Worm (Caenorhabditis elegans) whole organism, early embryonic: ENCODE results near the gene snr-3.

Experiments
- B0310.2 ChIP-seq: sonication (generic microtip); optimal IDR thresholded peaks from 2 replicates; lab custom pipeline; 2016; ENCODE audit warnings: mild to moderate bottlenecking, missing genetic modification characterization, missing compliant biosample characterization
- F13C5.2 ChIP-seq: sonication (generic microtip); optimal IDR thresholded peaks from 2 replicates; lab custom pipeline; 2017; ENCODE audit warnings: mild to moderate bottlenecking, missing genetic modification characterization, inconsistent platforms, missing compliant biosample characterization
- aly-1 ChIP-seq: sonication (generic microtip); optimal IDR thresholded peaks from 2 replicates; lab custom pipeline; 2016; ENCODE audit warnings: missing genetic modification characterization, missing compliant biosample characterization
- ama-1 ChIP-seq: fragments of 150-350 bp; optimal IDR thresholded peaks from 2 replicates; lab custom pipeline; 2014
- ceh-13 ChIP-seq: fragments of 200-800 bp; sonication (Bioruptor generic); optimal IDR thresholded peaks from 2 replicates; lab custom pipeline; 2018; ENCODE audit warnings: mild to moderate bottlenecking, missing genetic modification characterization, missing compliant biosample characterization
- ceh-36 ChIP-seq: sonication (generic microtip); optimal IDR thresholded peaks from 2 replicates; lab custom pipeline; 2016; ENCODE audit warnings: missing genetic modification characterization, inconsistent platforms, missing compliant biosample characterization
- ets-7 ChIP-seq: sonication (generic microtip); optimal IDR thresholded peaks from 2 replicates; lab custom pipeline; 2016; ENCODE audit warnings: missing genotype, missing genetic modification characterization, missing compliant biosample characterization
- flt-1 ChIP-seq: fragments of 200-800 bp; sonication (Bioruptor generic); IDR thresholded peaks from 2 replicates; pipeline ENCODE4 v1.3.6; 2022; ENCODE audit warnings: missing genetic modification characterization, missing compliant biosample characterization
- hmbx-1 ChIP-seq: sonication (generic microtip); optimal IDR thresholded peaks from 2 replicates; lab custom pipeline; 2016; ENCODE audit warnings: mild to moderate bottlenecking, missing genetic modification characterization, missing compliant biosample characterization
- hmg-4 ChIP-seq: fragments of 200-800 bp; sonication (Bioruptor generic); optimal IDR thresholded peaks from 2 replicates; lab custom pipeline; 2018; ENCODE audit warnings: mild to moderate bottlenecking, missing genetic modification characterization, missing compliant biosample characterization
- hnd-1 ChIP-seq: sonication (generic microtip); optimal IDR thresholded peaks from 2 replicates; lab custom pipeline; 2016; ENCODE audit warnings: missing genetic modification characterization, missing compliant biosample characterization
- pes-1 ChIP-seq: fragments of 200-800 bp; sonication (Bioruptor generic); IDR thresholded peaks from 2 replicates; pipeline ENCODE4 v1.3.6; 2022; ENCODE audit warnings: missing genetic modification reagents, missing genetic modification characterization, missing compliant biosample characterization
- scrt-1 ChIP-seq: fragments of 200-800 bp; sonication (Bioruptor generic); IDR thresholded peaks from 2 replicates; pipeline ENCODE4 v1.3.6; 2022; ENCODE audit warnings: missing genetic modification characterization, missing compliant biosample characterization
- sea-1 ChIP-seq: fragments of 200-800 bp; sonication (Bioruptor generic); conservative IDR thresholded peaks from 2 replicates; pipeline ENCODE4 v1.3.6; 2022; ENCODE audit warnings: missing genetic modification characterization, missing compliant biosample characterization
- tbx-11 ChIP-seq: fragments of 200-800 bp; sonication (Bioruptor generic); IDR thresholded peaks from 2 replicates; pipeline ENCODE4 v1.3.6; 2022; ENCODE audit warnings: missing genetic modification characterization, missing compliant biosample characterization
- tbx-37 ChIP-seq: fragments of 200-800 bp; sonication (Bioruptor generic); conservative IDR thresholded peaks from 2 replicates; pipeline ENCODE4 v1.3.6; 2022; ENCODE audit warnings: missing genetic modification reagents, missing genetic modification characterization, missing compliant biosample characterization
- tra-4 ChIP-seq: sonication (generic microtip); optimal IDR thresholded peaks from 2 replicates; lab custom pipeline; 2017; ENCODE audit warnings: missing genetic modification characterization, missing compliant biosample characterization

Gene snr-3

DNA sequence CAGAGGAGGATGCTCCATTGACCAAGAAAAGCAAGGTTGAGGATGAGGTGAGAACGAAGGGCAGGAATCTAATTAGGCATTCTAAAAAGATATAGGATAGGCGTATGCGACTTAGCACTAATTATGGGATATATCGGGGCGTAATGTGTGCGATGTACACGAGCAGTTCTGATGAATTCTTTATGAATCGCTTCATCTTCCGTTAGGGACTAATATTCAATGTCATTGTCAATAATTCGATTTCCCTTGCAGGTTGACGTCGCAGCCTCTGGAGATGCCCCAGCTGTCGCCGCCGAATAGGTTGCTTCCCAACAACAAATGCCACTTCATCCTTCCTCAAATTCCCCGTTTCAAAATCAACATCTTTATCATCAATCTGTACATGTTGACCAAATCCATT is 3.6 kb upstream of the snr-3 start:
- TF ChIP-seq tbx-37 (no peak), ets-7 (tag; lab: Kevin White, UChicago) (no peak), hnd-1 (tag; lab: Kevin White, UChicago) (no peak), hmg-4 (no peak), tbx-11 (GFP tag; lab: Robert Waterston, UW) (no peak)

DNA sequence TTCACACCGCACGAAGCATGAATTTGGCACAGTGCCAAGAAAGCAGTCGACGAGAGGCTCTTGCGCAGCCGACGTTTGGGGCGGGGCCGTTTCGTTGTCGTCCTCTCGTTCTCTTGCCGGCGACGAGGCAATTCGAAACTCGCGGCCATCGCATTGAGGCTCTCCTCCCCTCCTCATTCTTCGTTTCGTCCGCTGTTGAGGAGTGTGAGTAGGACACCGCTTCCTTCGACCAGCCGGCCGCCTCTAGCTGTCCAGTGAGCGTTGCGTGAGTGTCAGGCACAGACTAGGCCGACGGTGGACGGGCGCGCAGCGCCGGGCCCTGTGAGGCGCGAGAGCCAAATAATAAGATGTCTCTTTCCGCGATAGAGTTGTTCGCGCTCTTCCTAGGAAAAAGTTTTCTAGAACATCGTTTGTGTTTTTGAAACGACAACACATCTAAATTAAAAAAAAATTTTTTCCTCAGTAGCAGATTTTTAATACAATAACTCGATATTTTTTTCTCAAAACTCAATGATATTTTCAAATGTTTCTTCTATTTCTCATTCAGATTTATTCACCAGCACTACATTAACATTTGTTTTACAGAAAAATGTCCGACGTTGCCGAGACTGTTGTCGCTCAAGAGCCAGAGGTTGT is 2.4 kb upstream of the snr-3 start, which contains the start of the genes T28D9.11 and T28D9.1:
Gene T28D9.11, minus strand, starts transcription at position 177 of the 636 bp plus-strand sequence.
Gene T28D9.1, plus strand, starts transcription at position 586 of the 636 bp plus-strand sequence.
- TF ChIP-seq ets-7 (tag; lab: Kevin White, UChicago) (no peak), tbx-11 (GFP tag; lab: Robert Waterston, UW) (no peak), F13C5.2 (tag; lab: Kevin White, UChicago) (no peak), tbx-37 (peak; percentile 39; the same call in 1 of the 2 replicates), ama-1 (lab: Kevin White, UChicago) (no peak), B0310.2 (tag; lab: Kevin White, UChicago) (peak; percentile 72), scrt-1 (GFP tag; lab: Robert Waterston, UW) (0 out of 2 replicates have a peak, but pooled peaks have one; percentile 59), hmg-4 (peak; percentile 80), ceh-13 (GFP tag; lab: Kevin White, UChicago) (no peak), ceh-36 (tag; lab: Kevin White, UChicago) (no peak), flt-1 (GFP tag; lab: Robert Waterston, UW) (peak; percentile 33; the same call in 1 of the 2 replicates), aly-1 (tag; lab: Kevin White, UChicago) (peak; percentile 24), tra-4 (tag; lab: Kevin White, UChicago) (no peak), sea-1 (GFP tag; lab: Robert Waterston, UW) (no peak), hmbx-1 (tag; lab: Kevin White, UChicago) (no peak), pes-1 (GFP tag; lab: Robert Waterston, UW) (peak; percentile 60; the same call in 1 of the 2 replicates), hnd-1 (tag; lab: Kevin White, UChicago) (no peak)

DNA sequence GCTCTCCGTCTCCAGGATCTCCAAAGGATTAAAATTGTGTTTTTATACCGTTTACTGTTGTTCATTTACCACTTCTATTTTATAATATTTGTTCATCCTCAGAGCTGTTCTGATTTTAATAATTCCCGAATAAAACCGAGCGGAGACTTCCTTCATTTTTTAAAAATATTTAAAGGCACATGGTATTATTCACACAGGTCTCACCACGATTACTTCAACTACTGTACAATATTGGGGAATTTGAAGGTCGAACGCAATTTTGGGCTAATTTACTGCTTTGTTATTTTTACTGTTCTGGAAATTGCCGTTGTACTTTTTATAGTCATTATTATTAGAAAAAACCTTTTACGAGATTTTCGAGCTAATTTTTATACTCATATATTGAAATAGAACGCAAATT is 1.6 kb upstream of the snr-3 start:
- TF ChIP-seq hnd-1 (tag; lab: Kevin White, UChicago) (no peak), aly-1 (tag; lab: Kevin White, UChicago) (no peak), tra-4 (tag; lab: Kevin White, UChicago) (no peak), ceh-36 (tag; lab: Kevin White, UChicago) (no peak), scrt-1 (GFP tag; lab: Robert Waterston, UW) (no peak), sea-1 (GFP tag; lab: Robert Waterston, UW) (no peak), flt-1 (GFP tag; lab: Robert Waterston, UW) (no peak), hmg-4 (no peak), ama-1 (lab: Kevin White, UChicago) (no peak), pes-1 (GFP tag; lab: Robert Waterston, UW) (no peak), tbx-37 (no peak), ets-7 (tag; lab: Kevin White, UChicago) (no peak), tbx-11 (GFP tag; lab: Robert Waterston, UW) (no peak)

DNA sequence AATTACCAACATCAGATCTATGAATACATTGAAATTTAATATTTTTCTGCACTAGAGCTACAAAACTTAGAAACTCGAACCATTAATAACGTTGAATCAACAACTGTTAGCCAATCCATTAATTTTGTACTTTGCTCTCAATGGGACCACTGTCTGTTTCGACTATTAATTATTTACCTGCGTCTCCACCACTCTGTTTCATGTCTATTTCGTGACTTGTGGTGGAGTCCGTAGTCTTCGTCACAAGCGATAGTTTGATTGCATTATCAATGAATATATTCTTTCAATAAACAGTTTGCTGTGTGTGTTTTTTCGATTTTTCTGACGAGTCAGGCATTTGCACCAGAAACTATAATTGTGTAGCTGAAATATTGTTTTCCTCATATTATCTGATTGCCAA is 3.2 kb downstream of the snr-3 start:
- TF ChIP-seq scrt-1 (GFP tag; lab: Robert Waterston, UW): no peak
- no peak for TF ChIP-seq tra-4 (tag; lab: Kevin White, UChicago)
- TF ChIP-seq B0310.2 (tag; lab: Kevin White, UChicago): no peak
- no peak for TF ChIP-seq pes-1 (GFP tag; lab: Robert Waterston, UW)
- TF ChIP-seq tbx-11 (GFP tag; lab: Robert Waterston, UW): no peak
- no peak for TF ChIP-seq ama-1 (lab: Kevin White, UChicago)
- TF ChIP-seq ceh-13 (GFP tag; lab: Kevin White, UChicago): no peak
- TF ChIP-seq flt-1 (GFP tag; lab: Robert Waterston, UW): no peak
- no peak for TF ChIP-seq tbx-37
- no peak for TF ChIP-seq F13C5.2 (tag; lab: Kevin White, UChicago)
- no peak for TF ChIP-seq ceh-36 (tag; lab: Kevin White, UChicago)
- no peak for TF ChIP-seq sea-1 (GFP tag; lab: Robert Waterston, UW)
- TF ChIP-seq ets-7 (tag; lab: Kevin White, UChicago): no peak
- TF ChIP-seq hnd-1 (tag; lab: Kevin White, UChicago): no peak
- TF ChIP-seq aly-1 (tag; lab: Kevin White, UChicago): no peak
- TF ChIP-seq hmbx-1 (tag; lab: Kevin White, UChicago): no peak
- no peak for TF ChIP-seq hmg-4

DNA sequence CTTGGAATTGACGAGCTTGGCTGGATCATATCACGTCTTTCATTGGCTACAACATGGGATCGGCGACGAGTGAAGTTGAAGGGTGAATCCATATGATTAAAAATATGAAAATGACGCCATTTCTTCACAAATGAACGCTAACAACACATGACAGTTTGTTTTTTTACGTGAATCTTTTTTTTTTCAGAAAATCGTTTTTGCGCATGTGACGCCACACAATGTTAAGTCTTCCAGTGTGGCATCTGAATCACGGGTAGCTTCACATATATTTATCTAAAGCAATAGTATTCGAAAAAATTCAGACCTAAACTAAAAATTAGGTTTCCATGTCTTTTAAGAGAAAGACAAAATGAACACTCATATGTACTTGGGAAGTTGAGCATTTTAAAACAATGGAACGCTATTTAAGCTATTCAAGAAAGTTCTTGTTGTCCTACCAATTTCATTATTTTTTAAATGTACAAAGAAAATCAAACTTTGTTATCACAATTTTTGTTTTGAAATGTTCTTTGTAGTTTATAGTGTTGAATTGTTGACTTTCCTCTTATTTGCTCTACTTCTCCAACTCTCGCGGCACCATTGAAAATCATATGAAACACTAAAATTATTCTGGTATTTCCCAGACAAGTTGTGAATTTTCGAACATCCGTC is 4.6 kb downstream of the snr-3 start, which contains the start of the genes lido-16 and plpp-1.2:
Gene lido-16, minus strand, starts transcription at position 101 of the 651 bp plus-strand sequence.
Gene plpp-1.2, plus strand, starts transcription at position 601 of the 651 bp plus-strand sequence.
- TF ChIP-seq tbx-11 (GFP tag; lab: Robert Waterston, UW): no peak
- no peak for TF ChIP-seq flt-1 (GFP tag; lab: Robert Waterston, UW)
- no peak for TF ChIP-seq aly-1 (tag; lab: Kevin White, UChicago)
- no peak for TF ChIP-seq hmbx-1 (tag; lab: Kevin White, UChicago)
- no peak for TF ChIP-seq ceh-13 (GFP tag; lab: Kevin White, UChicago)
- no peak for TF ChIP-seq ets-7 (tag; lab: Kevin White, UChicago)

DNA sequence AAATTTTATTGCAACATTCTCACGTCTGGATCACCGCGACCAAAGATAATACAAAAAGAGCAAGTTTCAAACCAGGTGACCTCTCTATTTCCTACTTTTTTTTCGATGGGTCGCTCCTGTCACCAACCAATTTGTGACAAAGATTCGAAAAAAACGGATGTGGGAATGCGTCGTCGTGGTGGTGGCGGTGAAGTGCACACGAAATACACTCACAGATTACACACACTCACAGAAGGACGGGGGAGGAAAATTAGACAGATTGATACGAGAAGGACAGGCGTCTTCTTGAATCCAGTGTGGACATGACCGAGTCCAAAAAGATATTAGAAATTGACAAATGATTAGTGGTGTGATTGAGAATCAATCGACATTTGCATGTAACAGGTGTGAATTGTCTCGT is 6.8 kb downstream of the snr-3 start:
- TF ChIP-seq ama-1 (lab: Kevin White, UChicago): no peak

DNA sequence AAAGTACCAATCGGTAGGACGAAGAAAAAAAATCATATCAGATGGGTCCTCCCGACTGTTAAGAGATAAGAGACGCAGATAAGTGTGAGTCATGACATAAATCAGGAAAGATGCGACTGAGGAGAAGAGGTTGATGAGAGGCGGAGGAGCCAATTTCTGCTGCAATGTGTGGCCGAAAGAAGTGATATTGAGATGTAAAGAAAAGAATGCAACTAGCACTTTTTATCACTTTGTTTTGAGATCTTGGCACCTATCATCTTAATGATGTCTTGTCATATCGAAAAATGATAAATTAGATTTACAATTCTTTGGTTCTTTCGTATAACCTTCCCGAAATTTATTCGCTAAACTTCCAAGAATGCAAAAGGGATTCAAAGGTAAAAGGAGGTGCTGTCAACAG is 7.5 kb downstream of the snr-3 start, which contains the start of gene del-10:
Gene del-10, minus strand, starts transcription at position 24 of the 400 bp plus-strand sequence.
- TF ChIP-seq flt-1 (GFP tag; lab: Robert Waterston, UW) (no peak), pes-1 (GFP tag; lab: Robert Waterston, UW) (no peak), hnd-1 (tag; lab: Kevin White, UChicago) (no peak), B0310.2 (tag; lab: Kevin White, UChicago) (no peak), tra-4 (tag; lab: Kevin White, UChicago) (no peak), scrt-1 (GFP tag; lab: Robert Waterston, UW) (no peak), hmg-4 (no peak), hmbx-1 (tag; lab: Kevin White, UChicago) (no peak), tbx-37 (no peak)
